Worm (Caenorhabditis elegans) whole organism, young adult: ENCODE data around the gene Y113G7A.16.
A peak's percentile ranks its signal among the peaks of the same experiment; 100 is the strongest.

Experiments used
- B0261.1 ChIP-seq: sonication (generic microtip); optimal IDR thresholded peaks from 2 replicates; lab custom pipeline; 2016; ENCODE audit warnings: mild to moderate bottlenecking, missing genetic modification characterization, moderate library complexity, missing compliant biosample characterization
- C06A6.2 ChIP-seq: fragments of 200-800 bp; sonication (Bioruptor generic); conservative IDR thresholded peaks from 2 replicates; pipeline ENCODE4 v1.3.6; 2022; ENCODE audit warnings: missing genetic modification characterization, missing compliant biosample characterization
- F10E7.11 ChIP-seq: sonication (generic microtip); optimal IDR thresholded peaks from 2 replicates; lab custom pipeline; 2017; ENCODE audit warnings: mild to moderate bottlenecking, missing genetic modification characterization, moderate library complexity, missing compliant biosample characterization
- F39B2.1 ChIP-seq: fragments of 200-800 bp; sonication (Bioruptor generic); IDR thresholded peaks from 2 replicates; pipeline ENCODE4 v1.3.6; 2022; ENCODE audit warnings: missing genetic modification reagents, missing genetic modification characterization, missing compliant biosample characterization
- F57C9.4 ChIP-seq: sonication (generic microtip); optimal IDR thresholded peaks from 2 replicates; lab custom pipeline; 2017; ENCODE audit warnings: mild to moderate bottlenecking, missing genetic modification characterization, missing compliant biosample characterization
- K12H6.12 ChIP-seq: fragments of 200-800 bp; sonication (Bioruptor generic); optimal IDR thresholded peaks from 2 replicates; lab custom pipeline; 2018; ENCODE audit warnings: mild to moderate bottlenecking, missing genetic modification characterization, missing compliant biosample characterization
- T26A5.8 ChIP-seq: sonication (generic microtip); optimal IDR thresholded peaks from 2 replicates; lab custom pipeline; 2016; ENCODE audit warnings: missing genetic modification characterization, missing compliant biosample characterization
- Y67H2A.10 ChIP-seq: fragments of 200-800 bp; sonication (Bioruptor generic); conservative IDR thresholded peaks from 2 replicates; pipeline ENCODE4 v1.3.6; 2022; ENCODE audit warnings: missing genetic modification reagents, missing genetic modification characterization, missing compliant biosample characterization
- ZK185.1 ChIP-seq: sonication (generic microtip); optimal IDR thresholded peaks from 2 replicates; lab custom pipeline; 2016; ENCODE audit warnings: mild to moderate bottlenecking, missing genetic modification characterization, missing compliant biosample characterization; ENCODE audit not compliant: poor library complexity, severe bottlenecking
- ama-1 ChIP-seq, 3 experiments: fragments of 150-350 bp in 1 of 3; sonication (generic microtip) in 2 of 3; optimal IDR thresholded peaks; 2 replicates each; lab custom pipeline; 2014 to 2018; ENCODE audit warnings: missing biosample characterization in 2 of 3, missing genetic modification characterization in 2 of 3, missing genetic modification reagents in 2 of 3
- aptf-3 ChIP-seq: fragments of 200-800 bp; sonication (Bioruptor generic); IDR thresholded peaks from 2 replicates; pipeline ENCODE4 v1.3.6; 2022; ENCODE audit warnings: missing genetic modification characterization, missing compliant biosample characterization
- bed-1 ChIP-seq: fragments of 200-800 bp; sonication (Bioruptor generic); IDR thresholded peaks from 2 replicates; pipeline ENCODE4 v1.3.6; 2022; ENCODE audit warnings: missing genetic modification reagents, missing genetic modification characterization, missing compliant biosample characterization
- ccch-3 ChIP-seq: fragments of 200-800 bp; sonication (Bioruptor generic); optimal IDR thresholded peaks from 2 replicates; lab custom pipeline; 2018; ENCODE audit warnings: mild to moderate bottlenecking, missing genetic modification characterization, missing compliant biosample characterization
- cebp-1 ChIP-seq, 2 experiments: fragments of 200-800 bp in 1 of 2; sonication (Bioruptor generic) in 1 of 2; sonication (generic microtip) in 1 of 2; IDR thresholded peaks in 1 of 2; optimal IDR thresholded peaks in 1 of 2; 2 replicates each; pipeline versions ENCODE4 v1.3.6 to Lab custom; 2017 to 2022; ENCODE audit warnings: missing compliant biosample characterization in 2 of 2, missing genetic modification characterization in 2 of 2, mild to moderate bottlenecking in 1 of 2, missing genetic modification reagents in 1 of 2, moderate library complexity in 1 of 2
- ceh-100 ChIP-seq: fragments of 200-800 bp; sonication (Bioruptor generic); IDR thresholded peaks from 2 replicates; pipeline ENCODE4 v1.3.6; 2022; ENCODE audit warnings: missing genetic modification reagents, missing genetic modification characterization, missing compliant biosample characterization
- egrh-3 ChIP-seq: fragments of 200-800 bp; sonication (Bioruptor generic); IDR thresholded peaks from 2 replicates; pipeline ENCODE4 v1.3.6; 2022; ENCODE audit warnings: missing genetic modification reagents, missing genetic modification characterization, missing compliant biosample characterization
- ekl-4 ChIP-seq: fragments of 200-800 bp; sonication (Bioruptor generic); IDR thresholded peaks from 2 replicates; pipeline ENCODE4 v1.3.6; 2022; ENCODE audit warnings: missing genetic modification reagents, missing genetic modification characterization, missing compliant biosample characterization
- hsf-1 ChIP-seq: fragments of 200-800 bp; sonication (Bioruptor generic); IDR thresholded peaks from 2 replicates; pipeline ENCODE4 v1.3.6; 2022; ENCODE audit warnings: missing genetic modification reagents, missing genetic modification characterization, missing compliant biosample characterization
- lag-1 ChIP-seq: fragments of 200-800 bp; sonication (Bioruptor generic); IDR thresholded peaks from 2 replicates; pipeline ENCODE4 v1.3.6; 2022; ENCODE audit warnings: missing genetic modification reagents, missing genetic modification characterization, missing compliant biosample characterization
- madf-10 ChIP-seq: sonication (generic microtip); optimal IDR thresholded peaks from 2 replicates; lab custom pipeline; 2016; ENCODE audit warnings: mild to moderate bottlenecking, missing genetic modification characterization, missing compliant biosample characterization
- madf-6 ChIP-seq: fragments of 200-800 bp; sonication (Bioruptor generic); IDR thresholded peaks from 2 replicates; pipeline ENCODE4 v1.3.6; 2022; ENCODE audit warnings: missing genetic modification reagents, missing genetic modification characterization, missing compliant biosample characterization
- nhr-80 ChIP-seq: sonication (generic microtip); optimal IDR thresholded peaks from 2 replicates; lab custom pipeline; 2016; ENCODE audit warnings: missing genetic modification characterization, missing compliant biosample characterization
- pbrm-1 ChIP-seq: fragments of 200-800 bp; sonication (Bioruptor generic); IDR thresholded peaks from 2 replicates; pipeline ENCODE4 v1.3.6; 2022; ENCODE audit warnings: missing genetic modification reagents, missing genetic modification characterization, missing compliant biosample characterization
- rpc-1 ChIP-seq, 2 experiments: fragments of 150-350 bp in 1 of 2; sonication (generic microtip) in 1 of 2; optimal IDR thresholded peaks; 2 replicates each; lab custom pipeline; 2014 to 2018; ENCODE audit warnings: missing biosample characterization in 1 of 2, missing genetic modification characterization in 1 of 2, missing genetic modification reagents in 1 of 2, missing genotype in 1 of 2
- sea-2 ChIP-seq: fragments of 200-800 bp; sonication (Bioruptor generic); IDR thresholded peaks from 2 replicates; pipeline ENCODE4 v1.3.6; 2022; ENCODE audit warnings: missing genetic modification characterization, missing compliant biosample characterization
- snpc-4 ChIP-seq, 5 experiments: fragments of 150-350 bp in 1 of 5; sonication (generic microtip) in 4 of 5; optimal IDR thresholded peaks; 2 replicates each; lab custom pipeline; 2014 to 2018; ENCODE audit warnings: missing genetic modification characterization in 5 of 5, missing biosample characterization in 3 of 5, antibody characterized with exemption in 2 of 5, mild to moderate bottlenecking in 2 of 5, missing compliant biosample characterization in 2 of 5, missing genotype in 2 of 5, moderate library complexity in 2 of 5, missing genetic modification reagents in 1 of 5
- somi-1 ChIP-seq: fragments of 200-800 bp; sonication (Bioruptor generic); optimal IDR thresholded peaks from 2 replicates; lab custom pipeline; 2018; ENCODE audit warnings: mild to moderate bottlenecking, missing genetic modification characterization, missing compliant biosample characterization
- tbp1 ChIP-seq: fragments of 200-800 bp; sonication (Bioruptor generic); optimal IDR thresholded peaks from 2 replicates; lab custom pipeline; 2018; ENCODE audit warnings: mild to moderate bottlenecking, missing genetic modification characterization, missing compliant biosample characterization
- tbx-9 ChIP-seq: sonication (generic microtip); optimal IDR thresholded peaks from 2 replicates; lab custom pipeline; 2016; ENCODE audit warnings: borderline replicate concordance, missing genetic modification characterization, inconsistent platforms, missing compliant biosample characterization
- unc-130 ChIP-seq: sonication (generic microtip); optimal IDR thresholded peaks from 2 replicates; lab custom pipeline; 2016; ENCODE audit warnings: missing genetic modification reagents, missing genetic modification characterization, missing compliant biosample characterization
- zim-3 ChIP-seq: sonication (generic microtip); optimal IDR thresholded peaks from 2 replicates; lab custom pipeline; 2017; ENCODE audit warnings: mild to moderate bottlenecking, missing genetic modification characterization, moderate library complexity, missing compliant biosample characterization
- ztf-3 ChIP-seq: fragments of 200-800 bp; sonication (Bioruptor generic); optimal IDR thresholded peaks from 2 replicates; lab custom pipeline; 2018; ENCODE audit warnings: mild to moderate bottlenecking, missing genetic modification characterization, missing compliant biosample characterization

Gene Y113G7A.16

DNA sequence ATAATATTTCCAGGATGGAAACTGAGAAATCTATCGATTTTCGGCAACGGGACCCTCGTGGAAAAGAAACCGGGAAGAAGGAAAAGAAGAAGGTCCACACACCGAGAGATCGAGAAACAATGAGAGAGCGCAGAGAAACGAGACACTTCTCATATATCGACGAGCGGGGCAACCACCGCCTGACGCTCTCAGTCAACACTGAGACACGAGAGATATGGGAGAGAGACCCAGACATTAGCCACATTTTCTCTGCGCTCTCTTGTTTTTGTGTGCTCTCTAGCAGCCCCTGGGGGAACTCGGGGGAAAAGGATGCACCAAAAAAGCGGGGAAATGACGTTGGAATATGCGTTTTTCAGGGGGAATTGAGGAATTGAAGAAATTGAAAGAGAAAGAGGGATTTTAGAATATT, 31.7 kb upstream of the Y113G7A.16 start (continued):
- TF ChIP-seq F39B2.1 (no peak), C06A6.2 (GFP tag; lab: Robert Waterston, UW) (0 out of 2 replicates have a peak, but pooled peaks have one; percentile 52), madf-10 (tag; lab: Kevin White, UChicago) (no peak), egrh-3 (GFP tag; lab: Robert Waterston, UW) (no peak), ztf-3 (GFP tag; lab: Kevin White, UChicago) (no peak), hsf-1 (no peak), aptf-3 (GFP tag; lab: Robert Waterston, UW) (no peak), ama-1 (optimal IDR thresholded peaks at IDR 0.05; lab: Kevin White, UChicago) (peak; percentile 71), ama-1 (GFP tag; optimal IDR thresholded peaks at IDR 0.05; lab: Kevin White, UChicago) (no peak)

DNA sequence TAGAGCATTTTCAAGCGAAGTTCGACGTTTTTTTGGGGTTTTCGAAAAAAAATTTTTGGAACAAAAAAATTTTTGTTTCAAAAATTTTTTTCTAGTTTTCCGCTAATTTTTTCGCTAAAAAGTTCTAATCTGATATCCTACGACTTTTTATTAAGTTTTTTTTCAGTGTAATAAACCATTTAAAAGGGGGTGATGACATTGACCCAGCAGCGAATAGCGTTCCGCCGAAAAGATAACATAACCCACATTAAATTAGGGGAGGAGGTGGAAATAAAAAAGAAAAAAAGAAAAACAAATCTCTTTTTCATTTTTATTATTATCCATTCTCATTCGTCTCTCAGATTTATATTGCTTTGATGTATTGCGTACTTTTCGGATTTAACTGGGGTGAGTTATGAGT, 29.9 kb upstream of the Y113G7A.16 start, which contains the start of gene Y60A3A.23:
TSS of gene Y60A3A.23 (plus strand) at position 301 of the 400 bp plus-strand sequence.
- TF ChIP-seq pbrm-1 (GFP tag; lab: Robert Waterston, UW) (no peak), snpc-4 (GFP tag; optimal IDR thresholded peaks at IDR 0.05; lab: Kevin White, UChicago) (no peak), snpc-4 (tag; optimal IDR thresholded peaks at IDR 0.05; lab: Kevin White, UChicago) (no peak), nhr-80 (tag; lab: Kevin White, UChicago) (no peak), unc-130 (GFP tag; lab: Kevin White, UChicago) (no peak), cebp-1 (GFP tag; IDR thresholded peaks at IDR 0.05; lab: Robert Waterston, UW) (no peak), cebp-1 (tag; optimal IDR thresholded peaks at IDR 0.05; lab: Kevin White, UChicago) (no peak), madf-6 (GFP tag; lab: Robert Waterston, UW) (no peak), rpc-1 (optimal IDR thresholded peaks at IDR 0.05; lab: Kevin White, UChicago) (no peak), rpc-1 (tag; optimal IDR thresholded peaks at IDR 0.05; lab: Kevin White, UChicago) (no peak), F57C9.4 (tag; lab: Kevin White, UChicago) (no peak), ekl-4 (GFP tag; lab: Robert Waterston, UW) (no peak), zim-3 (no peak), Y67H2A.10 (GFP tag; lab: Robert Waterston, UW) (no peak), sea-2 (GFP tag; lab: Robert Waterston, UW) (no peak), ZK185.1 (tag; lab: Kevin White, UChicago) (no peak)
- TF ChIP-seq, all 124 proteins: peak for 0

ce11 chrV:20011199-20011598, 26.2 kb upstream of the Y113G7A.16 start:
- TF ChIP-seq lag-1 (GFP tag; lab: Robert Waterston, UW) (no peak), ceh-100 (GFP tag; lab: Robert Waterston, UW) (no peak), somi-1 (GFP tag; lab: Kevin White, UChicago) (peak; percentile 12), nhr-80 (tag; lab: Kevin White, UChicago) (peak; percentile 61)

ce11 chrV:20011654-20012053, 25.7 kb upstream of the Y113G7A.16 start, which contains the start of gene Y60A3A.21:
Gene Y60A3A.21, plus strand, starts transcription at chrV:20011954.
- TF ChIP-seq tbp1 (GFP tag; lab: Kevin White, UChicago), result no peak
- no peak for TF ChIP-seq F10E7.11
- TF ChIP-seq Y67H2A.10 (GFP tag; lab: Robert Waterston, UW), result no peak
- TF ChIP-seq B0261.1 (tag; lab: Kevin White, UChicago), result no peak
- no peak for TF ChIP-seq bed-1
- no peak for TF ChIP-seq tbx-9 (tag; lab: Kevin White, UChicago)
- no peak for TF ChIP-seq K12H6.12
- no peak for TF ChIP-seq T26A5.8 (tag; lab: Kevin White, UChicago)
- no peak for TF ChIP-seq ceh-100 (GFP tag; lab: Robert Waterston, UW)
- TF ChIP-seq ccch-3, result no peak
